Worm (Caenorhabditis elegans) whole organism, early embryonic: ENCODE measurements around the gene Y47D7A.3.

Experiments used
- B0310.2 ChIP-seq: sonication (generic microtip); optimal IDR thresholded peaks from 2 replicates; lab custom pipeline; 2016; ENCODE audit warnings: mild to moderate bottlenecking, missing genetic modification characterization, missing compliant biosample characterization
- F13C5.2 ChIP-seq: sonication (generic microtip); optimal IDR thresholded peaks from 2 replicates; lab custom pipeline; 2017; ENCODE audit warnings: mild to moderate bottlenecking, missing genetic modification characterization, inconsistent platforms, missing compliant biosample characterization
- aly-1 ChIP-seq: sonication (generic microtip); optimal IDR thresholded peaks from 2 replicates; lab custom pipeline; 2016; ENCODE audit warnings: missing genetic modification characterization, missing compliant biosample characterization
- ama-1 ChIP-seq: fragments of 150-350 bp; optimal IDR thresholded peaks from 2 replicates; lab custom pipeline; 2014
- ceh-13 ChIP-seq: fragments of 200-800 bp; sonication (Bioruptor generic); optimal IDR thresholded peaks from 2 replicates; lab custom pipeline; 2018; ENCODE audit warnings: mild to moderate bottlenecking, missing genetic modification characterization, missing compliant biosample characterization
- ceh-36 ChIP-seq: sonication (generic microtip); optimal IDR thresholded peaks from 2 replicates; lab custom pipeline; 2016; ENCODE audit warnings: missing genetic modification characterization, inconsistent platforms, missing compliant biosample characterization
- ets-7 ChIP-seq: sonication (generic microtip); optimal IDR thresholded peaks from 2 replicates; lab custom pipeline; 2016; ENCODE audit warnings: missing genotype, missing genetic modification characterization, missing compliant biosample characterization
- flt-1 ChIP-seq: fragments of 200-800 bp; sonication (Bioruptor generic); IDR thresholded peaks from 2 replicates; pipeline ENCODE4 v1.3.6; 2022; ENCODE audit warnings: missing genetic modification characterization, missing compliant biosample characterization
- hmbx-1 ChIP-seq: sonication (generic microtip); optimal IDR thresholded peaks from 2 replicates; lab custom pipeline; 2016; ENCODE audit warnings: mild to moderate bottlenecking, missing genetic modification characterization, missing compliant biosample characterization
- hmg-4 ChIP-seq: fragments of 200-800 bp; sonication (Bioruptor generic); optimal IDR thresholded peaks from 2 replicates; lab custom pipeline; 2018; ENCODE audit warnings: mild to moderate bottlenecking, missing genetic modification characterization, missing compliant biosample characterization
- hnd-1 ChIP-seq: sonication (generic microtip); optimal IDR thresholded peaks from 2 replicates; lab custom pipeline; 2016; ENCODE audit warnings: missing genetic modification characterization, missing compliant biosample characterization
- pes-1 ChIP-seq: fragments of 200-800 bp; sonication (Bioruptor generic); IDR thresholded peaks from 2 replicates; pipeline ENCODE4 v1.3.6; 2022; ENCODE audit warnings: missing genetic modification reagents, missing genetic modification characterization, missing compliant biosample characterization
- scrt-1 ChIP-seq: fragments of 200-800 bp; sonication (Bioruptor generic); IDR thresholded peaks from 2 replicates; pipeline ENCODE4 v1.3.6; 2022; ENCODE audit warnings: missing genetic modification characterization, missing compliant biosample characterization
- sea-1 ChIP-seq: fragments of 200-800 bp; sonication (Bioruptor generic); conservative IDR thresholded peaks from 2 replicates; pipeline ENCODE4 v1.3.6; 2022; ENCODE audit warnings: missing genetic modification characterization, missing compliant biosample characterization
- tbx-11 ChIP-seq: fragments of 200-800 bp; sonication (Bioruptor generic); IDR thresholded peaks from 2 replicates; pipeline ENCODE4 v1.3.6; 2022; ENCODE audit warnings: missing genetic modification characterization, missing compliant biosample characterization
- tbx-37 ChIP-seq: fragments of 200-800 bp; sonication (Bioruptor generic); conservative IDR thresholded peaks from 2 replicates; pipeline ENCODE4 v1.3.6; 2022; ENCODE audit warnings: missing genetic modification reagents, missing genetic modification characterization, missing compliant biosample characterization
- tra-4 ChIP-seq: sonication (generic microtip); optimal IDR thresholded peaks from 2 replicates; lab custom pipeline; 2017; ENCODE audit warnings: missing genetic modification characterization, missing compliant biosample characterization

Gene Y47D7A.3

DNA sequence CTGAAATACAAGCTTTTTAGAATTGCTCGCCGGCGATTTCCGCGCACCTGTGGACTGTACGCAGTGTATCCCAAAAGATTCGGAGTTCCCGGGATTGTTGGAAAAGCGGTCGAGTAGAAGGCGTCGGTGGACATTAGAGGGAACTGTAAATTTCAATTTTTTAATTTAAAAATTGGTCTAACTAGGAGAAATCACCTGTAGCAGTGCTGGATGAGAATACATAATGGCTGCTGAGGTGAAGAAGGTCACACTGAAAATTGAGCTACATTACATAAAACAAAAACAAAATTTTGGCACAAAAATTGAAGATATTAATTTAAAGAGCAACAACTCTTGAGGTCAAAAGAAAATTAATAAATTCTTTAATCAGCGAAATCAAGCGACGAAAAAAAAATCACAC lies 36.1 kb upstream of the Y47D7A.3 start, which contains the start of gene neg-1:
Gene neg-1, minus strand, starts transcription at position 250 of the 400 bp plus-strand sequence.
- no peak for TF ChIP-seq pes-1
- no peak for TF ChIP-seq F13C5.2 (tag; lab: Kevin White, UChicago)
- TF ChIP-seq hmbx-1 (tag; lab: Kevin White, UChicago), result no peak
- TF ChIP-seq aly-1 (tag; lab: Kevin White, UChicago), result no peak
- TF ChIP-seq ceh-36 (tag; lab: Kevin White, UChicago), result no peak
- no peak for TF ChIP-seq scrt-1 (GFP tag; lab: Robert Waterston, UW)
- TF ChIP-seq tbx-11 (GFP tag; lab: Robert Waterston, UW), result no peak
- no peak for TF ChIP-seq tbx-37 (GFP tag; lab: Robert Waterston, UW)

DNA sequence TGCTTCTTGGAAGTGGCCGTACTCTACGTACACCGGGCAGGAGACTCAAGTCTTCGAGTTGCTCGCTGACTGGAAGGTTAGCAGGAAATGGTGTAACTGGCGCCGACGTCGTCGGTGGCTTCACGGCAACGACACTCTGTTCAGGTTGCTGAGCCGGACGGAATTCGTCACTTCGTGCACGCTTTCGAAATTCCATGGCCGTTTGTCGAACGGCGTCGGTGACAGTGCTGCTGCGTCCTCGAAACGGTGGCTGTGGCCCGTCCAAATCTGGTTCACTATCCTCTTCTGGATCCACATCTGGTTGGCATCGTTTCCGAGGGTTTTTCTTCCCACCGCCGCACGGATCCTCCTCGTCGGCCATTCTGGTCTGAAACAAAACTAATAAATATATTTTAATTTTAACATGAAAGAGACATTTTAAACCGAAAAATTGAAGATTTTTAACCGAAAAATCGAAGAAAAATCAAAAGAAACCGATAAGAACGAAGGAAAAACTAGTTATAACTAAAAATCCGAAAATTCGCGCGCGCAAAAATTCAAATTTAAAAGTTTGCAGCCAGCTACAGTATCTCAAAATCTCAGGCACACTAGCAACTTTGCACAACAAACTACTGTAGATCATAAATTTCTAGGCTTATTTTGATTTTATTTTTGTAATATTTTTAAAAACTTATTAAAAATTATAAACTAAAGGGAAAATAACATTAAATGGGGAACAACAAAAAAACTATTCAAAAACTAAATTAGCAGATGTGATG lies 34.8 kb upstream of the Y47D7A.3 start, which contains the start of gene F32D1.7:
Gene F32D1.7, minus strand, starts transcription at position 367 of the 758 bp plus-strand sequence.
- TF ChIP-seq hnd-1 (tag; lab: Kevin White, UChicago), result no peak

DNA sequence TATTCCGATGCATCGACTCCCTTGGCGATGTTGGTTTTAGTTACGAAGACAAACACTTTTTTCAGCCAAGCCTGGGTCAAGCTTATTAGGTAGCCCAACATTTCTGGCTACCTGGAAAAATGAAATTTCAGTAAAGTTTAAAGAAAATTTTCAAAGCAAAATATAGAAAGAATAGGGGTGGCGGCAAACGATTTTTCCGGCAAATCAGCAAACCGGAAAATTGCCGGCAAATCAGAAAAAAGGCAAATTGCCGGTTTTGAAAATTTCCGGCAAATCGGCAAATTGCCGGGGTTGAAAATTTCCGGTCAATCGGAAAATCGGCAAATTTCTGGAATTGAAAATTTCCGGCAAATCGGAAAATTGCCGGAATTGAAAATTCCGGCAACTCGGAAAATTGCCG lies 33.1 kb upstream of the Y47D7A.3 start, which contains the start of gene F32D1.8:
Gene F32D1.8, minus strand, starts transcription at position 101 of the 400 bp plus-strand sequence.
- TF ChIP-seq ama-1 (lab: Kevin White, UChicago) (no peak), ceh-36 (tag; lab: Kevin White, UChicago) (no peak), sea-1 (GFP tag; lab: Robert Waterston, UW) (no peak)

DNA sequence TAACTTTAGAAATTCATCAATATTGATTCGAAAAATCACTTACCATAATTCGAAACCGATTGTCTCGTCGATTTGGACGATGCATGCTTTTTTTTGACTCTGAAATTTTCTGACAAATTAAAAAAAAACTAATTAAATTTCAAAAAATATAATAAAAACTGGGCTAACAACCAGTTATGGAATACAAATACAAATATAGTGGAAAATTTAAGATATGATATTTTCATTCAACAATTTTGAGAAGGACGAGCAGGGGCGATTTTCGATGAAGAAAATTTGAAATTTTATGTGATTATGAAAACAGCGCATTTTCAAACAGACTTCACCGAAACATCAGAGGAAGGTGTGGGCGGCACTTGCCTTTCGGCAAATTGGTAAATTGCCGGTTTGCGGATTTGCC lies 28.4 kb upstream of the Y47D7A.3 start, which contains the start of gene F13A2.1:
Gene F13A2.1, minus strand, starts transcription at position 101 of the 400 bp plus-strand sequence.
- no peak for TF ChIP-seq scrt-1 (GFP tag; lab: Robert Waterston, UW)

DNA sequence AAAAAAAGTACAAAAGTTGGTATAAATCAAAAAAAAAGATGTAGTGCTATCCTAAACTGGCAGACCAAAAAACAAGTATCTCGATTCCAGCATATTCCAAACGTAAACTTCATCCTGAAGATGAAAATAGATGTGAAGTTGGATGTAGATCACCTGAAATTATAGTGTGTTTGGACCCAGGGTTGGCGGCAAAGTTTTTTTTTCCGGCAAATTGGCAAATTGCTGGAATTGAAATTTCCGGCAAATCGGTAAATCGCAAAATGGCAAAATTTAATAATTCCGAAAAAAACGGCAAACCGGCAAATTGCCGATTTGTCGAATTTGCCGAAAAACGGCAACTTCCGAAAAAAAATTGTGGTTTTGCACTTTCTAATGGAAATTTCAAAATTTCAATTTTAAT lies 26.3 kb upstream of the Y47D7A.3 start, which contains the start of gene F13A2.2:
Gene F13A2.2, minus strand, starts transcription at position 101 of the 400 bp plus-strand sequence.
- no peak for TF ChIP-seq aly-1 (tag; lab: Kevin White, UChicago)
- TF ChIP-seq scrt-1 (GFP tag; lab: Robert Waterston, UW), result no peak
- TF ChIP-seq ceh-36 (tag; lab: Kevin White, UChicago), result no peak
- TF ChIP-seq ets-7 (tag; lab: Kevin White, UChicago), result no peak
- no peak for TF ChIP-seq pes-1

DNA sequence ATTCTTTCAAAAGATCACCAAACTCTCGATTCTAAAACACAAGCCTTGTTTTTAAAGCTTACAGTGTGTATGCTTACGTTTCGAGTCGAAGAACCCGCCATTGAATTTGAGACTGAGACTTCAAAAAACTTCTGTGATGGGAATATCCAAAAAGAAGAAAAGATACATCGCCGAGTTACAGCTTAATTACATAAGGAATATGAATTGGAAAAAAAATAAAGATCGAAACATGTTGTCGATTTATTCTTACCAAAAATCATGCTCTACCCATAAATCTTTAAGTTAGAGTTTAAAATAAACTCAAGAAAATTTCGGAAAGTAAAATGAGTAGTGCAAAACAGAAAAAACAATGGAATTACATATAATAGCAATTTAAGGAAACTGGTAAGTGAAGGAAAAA lies 24.6 kb upstream of the Y47D7A.3 start, which contains the start of gene F13A2.10:
Gene F13A2.10, minus strand, starts transcription at position 101 of the 400 bp plus-strand sequence.
- TF ChIP-seq B0310.2 (tag; lab: Kevin White, UChicago), result no peak
- no peak for TF ChIP-seq scrt-1 (GFP tag; lab: Robert Waterston, UW)
- no peak for TF ChIP-seq aly-1 (tag; lab: Kevin White, UChicago)
- no peak for TF ChIP-seq tra-4 (tag; lab: Kevin White, UChicago)
- TF ChIP-seq hmg-4 (GFP tag; lab: Kevin White, UChicago), result no peak

DNA sequence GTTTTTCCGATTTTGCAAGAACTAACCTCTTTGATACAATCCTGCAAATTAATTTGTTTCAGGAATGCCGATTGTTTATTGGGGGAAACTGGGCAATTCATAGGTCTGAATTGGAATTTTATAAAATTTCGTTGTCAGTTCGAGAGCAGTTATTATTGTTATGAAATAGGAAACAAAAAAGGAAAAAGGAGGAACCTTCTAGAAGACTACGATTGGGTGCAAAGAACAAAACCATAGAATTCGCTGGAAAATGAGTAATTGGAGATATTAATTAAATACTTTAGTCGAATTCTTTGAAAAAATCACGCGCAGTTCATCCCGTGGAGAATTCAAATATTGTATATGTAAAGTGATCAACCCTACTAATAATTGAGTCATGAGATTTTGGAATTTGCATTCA lies 23.3 kb upstream of the Y47D7A.3 start, which contains the start of gene F13A2.9:
Gene F13A2.9, minus strand, starts transcription at position 101 of the 400 bp plus-strand sequence.
- no peak for TF ChIP-seq B0310.2 (tag; lab: Kevin White, UChicago)
- no peak for TF ChIP-seq tra-4 (tag; lab: Kevin White, UChicago)
- TF ChIP-seq tbx-37 (GFP tag; lab: Robert Waterston, UW), result no peak
- TF ChIP-seq hnd-1 (tag; lab: Kevin White, UChicago), result no peak
- no peak for TF ChIP-seq pes-1
- no peak for TF ChIP-seq ets-7 (tag; lab: Kevin White, UChicago)
- no peak for TF ChIP-seq aly-1 (tag; lab: Kevin White, UChicago)
- TF ChIP-seq tbx-11 (GFP tag; lab: Robert Waterston, UW), result no peak
- TF ChIP-seq sea-1 (GFP tag; lab: Robert Waterston, UW), result no peak
- no peak for TF ChIP-seq ceh-13 (GFP tag; lab: Kevin White, UChicago)
- TF ChIP-seq F13C5.2 (tag; lab: Kevin White, UChicago), result no peak
- TF ChIP-seq scrt-1 (GFP tag; lab: Robert Waterston, UW), result no peak
- no peak for TF ChIP-seq flt-1 (GFP tag; lab: Robert Waterston, UW)
- TF ChIP-seq ama-1 (lab: Kevin White, UChicago), result no peak
- no peak for TF ChIP-seq ceh-36 (tag; lab: Kevin White, UChicago)

DNA sequence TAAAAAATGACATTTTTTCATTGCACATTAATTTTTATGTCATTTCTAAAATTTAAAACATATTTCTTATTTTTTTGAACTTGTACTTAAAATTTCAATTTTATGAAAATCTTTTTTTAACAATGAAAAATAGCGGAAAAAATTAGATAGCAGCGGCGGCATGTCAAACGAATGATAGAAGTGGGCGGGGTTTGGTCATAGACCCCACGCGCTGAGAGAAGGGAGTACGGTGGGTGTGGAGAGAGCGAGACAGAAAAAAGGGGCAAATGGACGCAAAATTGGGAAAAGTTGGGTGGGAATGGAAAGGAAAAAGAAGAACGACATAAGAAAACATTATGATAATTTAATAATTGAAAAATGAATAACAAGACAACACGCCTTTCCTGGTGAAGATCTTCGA lies 22.8 kb upstream of the Y47D7A.3 start:
- no peak for TF ChIP-seq scrt-1 (GFP tag; lab: Robert Waterston, UW)
- TF ChIP-seq B0310.2 (tag; lab: Kevin White, UChicago), result no peak
- TF ChIP-seq sea-1 (GFP tag; lab: Robert Waterston, UW), result no peak
- no peak for TF ChIP-seq tbx-37 (GFP tag; lab: Robert Waterston, UW)
- TF ChIP-seq flt-1 (GFP tag; lab: Robert Waterston, UW), result no peak
- TF ChIP-seq F13C5.2 (tag; lab: Kevin White, UChicago), result no peak
- no peak for TF ChIP-seq hmg-4 (GFP tag; lab: Kevin White, UChicago)
- TF ChIP-seq tra-4 (tag; lab: Kevin White, UChicago), result no peak
- no peak for TF ChIP-seq ceh-13 (GFP tag; lab: Kevin White, UChicago)
- TF ChIP-seq ama-1 (lab: Kevin White, UChicago), result no peak
- no peak for TF ChIP-seq hnd-1 (tag; lab: Kevin White, UChicago)
